Worm (Caenorhabditis elegans): ENCODE measurements around the gene T04C12.33.

DNA sequence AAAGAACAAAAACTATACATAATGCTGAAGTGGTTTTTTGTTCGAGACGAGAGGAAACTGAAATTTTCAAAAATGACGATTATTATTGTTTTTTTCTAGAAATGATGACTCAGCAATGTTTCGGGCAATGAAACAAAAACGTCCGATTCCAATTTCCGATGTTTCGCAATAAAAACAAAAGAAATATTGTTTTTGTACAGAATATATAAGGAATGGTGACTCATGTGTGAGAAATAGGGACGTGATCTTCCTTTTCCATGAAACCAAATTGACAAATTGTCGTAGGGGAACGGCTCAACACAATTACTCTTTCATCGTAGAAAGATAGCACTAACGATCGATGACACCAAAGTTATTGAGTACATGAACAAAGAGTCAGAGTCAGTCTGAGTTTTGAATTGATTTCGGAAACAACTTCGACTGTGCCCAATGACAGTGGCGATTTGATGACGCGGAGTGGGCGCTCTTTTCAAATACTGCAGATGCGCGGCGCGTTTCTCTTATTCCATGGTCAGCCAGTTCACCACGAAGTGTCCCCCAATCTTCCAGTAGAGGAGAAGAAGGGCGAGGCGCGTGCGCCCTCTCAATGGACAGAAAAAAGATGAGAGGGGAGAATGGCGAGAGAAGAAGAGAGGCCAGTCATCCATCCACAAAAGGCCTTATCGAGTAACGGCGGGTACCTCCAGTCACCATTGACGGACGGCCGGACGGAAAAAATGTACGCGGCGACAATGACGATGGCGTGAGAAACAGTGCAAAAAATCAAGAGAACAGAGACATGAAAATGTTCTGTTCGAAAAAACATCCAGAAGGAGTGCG is 23.4 kb downstream of the T04C12.33 start:
- no peak for TF ChIP-seq ceh-9 (tag; optimal IDR thresholded peaks at IDR 0.05)
- TF ChIP-seq pqm-1 (tag; optimal IDR thresholded peaks at IDR 0.05): no peak
- peak; percentile 64 for TF ChIP-seq ama-1 (optimal IDR thresholded peaks at IDR 0.05)
- no peak for TF ChIP-seq skn-1 (tag; optimal IDR thresholded peaks at IDR 0.05)
- no peak for TF ChIP-seq unc-62 (GFP tag; optimal IDR thresholded peaks at IDR 0.05)
- no peak for TF ChIP-seq elt-3 (tag; optimal IDR thresholded peaks at IDR 0.05)
- TF ChIP-seq nhr-23 (tag; optimal IDR thresholded peaks at IDR 0.05): peak; percentile 26
- no peak for TF ChIP-seq elt-1 (tag; optimal IDR thresholded peaks at IDR 0.05)
- peak; percentile 61 for TF ChIP-seq lin-15B (tag; optimal IDR thresholded peaks at IDR 0.05)
- TF ChIP-seq snpc-4 (tag; optimal IDR thresholded peaks at IDR 0.05): peak; percentile 28
- TF ChIP-seq pha-4 (tag; optimal IDR thresholded peaks at IDR 0.05): no peak

All from whole organism, L3 larva.